Worm (Caenorhabditis elegans): Measurements from ENCODE around the gene grl-6.

DNA sequence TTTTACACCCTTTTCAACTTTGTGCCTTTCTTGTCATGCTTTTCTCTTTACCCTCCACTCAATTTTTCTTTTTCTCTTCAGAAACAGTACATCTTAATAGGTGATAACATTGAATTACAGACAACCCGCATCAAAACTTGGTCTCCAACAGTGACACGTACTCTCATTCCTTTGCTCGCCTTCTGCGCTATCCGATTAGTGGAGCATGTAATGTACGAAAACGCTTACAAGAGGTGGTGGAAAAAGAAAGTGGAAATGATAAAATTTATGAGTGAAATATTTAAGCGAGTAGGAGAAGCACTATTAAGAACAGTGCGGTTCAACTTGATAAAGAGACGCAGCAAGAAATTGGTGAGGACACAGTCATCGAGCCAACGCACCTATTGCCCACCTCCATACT lies 5.8 kb upstream of the grl-6 start, which contains the start of gene pept-1:
- no peak for TF ChIP-seq ama-1 (optimal IDR thresholded peaks at IDR 0.05)
- TF ChIP-seq ets-7 (tag; optimal IDR thresholded peaks at IDR 0.05), result no peak
- TF ChIP-seq tra-4 (tag; optimal IDR thresholded peaks at IDR 0.05), result no peak

All from whole organism, early embryonic.